Fruit fly (Drosophila melanogaster) whole organism, wandering third instar larva: ENCODE measurements around the gene CG18675.

ENCODE experiments used
- CG9705 ChIP-seq: fragments of 200-800 bp; sonication (Bioruptor generic); optimal IDR thresholded peaks from 2 replicates; lab custom pipeline; 2018; ENCODE audit warnings: missing biosample characterization, mild to moderate bottlenecking, missing genetic modification characterization
- dsf ChIP-seq: sonication (Bioruptor generic); optimal IDR thresholded peaks from 2 replicates; lab custom pipeline; 2016; ENCODE audit warnings: missing biosample characterization, missing genetic modification characterization, borderline replicate concordance
- fru ChIP-seq: fragments of 200-800 bp; sonication (Bioruptor generic); optimal IDR thresholded peaks from 3 replicates; lab custom pipeline; 2016; ENCODE audit warnings: missing biosample characterization, mild to moderate bottlenecking, missing genetic modification characterization

DNA sequence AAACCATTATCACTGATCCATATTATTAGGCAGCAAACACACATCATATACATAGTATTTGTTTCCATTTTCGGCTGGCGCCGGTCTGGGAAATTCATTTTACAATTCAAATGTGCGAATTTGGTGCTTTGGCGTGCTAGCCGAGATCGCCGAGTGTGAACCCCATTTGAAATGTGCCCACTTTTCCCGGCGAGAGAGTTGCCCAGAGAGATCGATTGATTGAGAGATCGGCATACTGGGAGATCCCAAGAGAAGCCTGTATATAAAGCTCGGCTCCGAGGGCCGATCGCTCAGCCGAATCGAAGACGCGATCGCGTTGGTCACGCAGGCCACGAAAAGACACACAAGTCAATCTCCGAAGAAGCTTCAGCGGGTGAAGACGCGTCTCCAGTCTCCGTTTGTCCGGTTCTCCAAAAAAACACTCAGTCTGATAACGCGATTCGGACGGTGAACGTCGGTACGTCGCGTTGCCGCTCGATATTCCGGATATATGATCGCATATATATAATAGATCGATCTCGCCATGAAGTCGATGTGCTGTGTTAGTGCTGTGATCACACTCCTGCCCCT is 25.2 kb upstream of the CG18675 start, which contains the start of gene CG1299:
- TF ChIP-seq dsf (GFP tag; lab: Kevin White, UChicago), result no peak
- no peak for TF ChIP-seq CG9705
- peak; percentile 24 for TF ChIP-seq fru (GFP tag; lab: Kevin White, UChicago)
